Worm (Caenorhabditis elegans): Measurements from ENCODE around the gene ceh-30.

ce11 chrX:3024637-3025113 lies 38.7 kb upstream of the ceh-30 start, which contains the start of gene aqp-7:
- TF ChIP-seq unc-39 (tag; optimal IDR thresholded peaks at IDR 0.05) (no peak), ces-1 (GFP tag; optimal IDR thresholded peaks at IDR 0.05) (peak; percentile 32), lsy-2 (tag; optimal IDR thresholded peaks at IDR 0.05) (no peak), ztf-11 (tag; optimal IDR thresholded peaks at IDR 0.05) (no peak), hlh-1 (tag; optimal IDR thresholded peaks at IDR 0.05) (no peak), unc-62 (GFP tag; optimal IDR thresholded peaks at IDR 0.05) (no peak), elt-3 (tag; optimal IDR thresholded peaks at IDR 0.05) (no peak), mep-1 (tag; optimal IDR thresholded peaks at IDR 0.05) (no peak), lin-13 (tag; optimal IDR thresholded peaks at IDR 0.05) (no peak), nhr-28 (tag; optimal IDR thresholded peaks at IDR 0.05) (no peak), flh-1 (GFP tag; optimal IDR thresholded peaks at IDR 0.05) (no peak), lin-32 (GFP tag; optimal IDR thresholded peaks at IDR 0.05) (no peak), ham-2 (GFP tag; optimal IDR thresholded peaks at IDR 0.05) (no peak)

Measured in whole organism, mixed stage, embryonic.